Worm (Caenorhabditis elegans): ENCODE measurements around the gene K04C2.3.

- no peak for TF ChIP-seq mep-1 (tag; optimal IDR thresholded peaks at IDR 0.05)
- no peak for TF ChIP-seq aha-1 (tag; optimal IDR thresholded peaks at IDR 0.05)
- no peak for TF ChIP-seq nhr-11 (tag; optimal IDR thresholded peaks at IDR 0.05)
- no peak for TF ChIP-seq ceh-63 (GFP tag; optimal IDR thresholded peaks at IDR 0.05)
- no peak for TF ChIP-seq fos-1 (tag; optimal IDR thresholded peaks at IDR 0.05)
These were observed 24.2 kb upstream of the K04C2.3 start, which contains the start of gene dhhc-5 for ce11 chrIII:6848654-6849204.
